Worm (Caenorhabditis elegans) whole organism, mixed stage, embryonic: ENCODE data around the gene Y38H6C.24.

Experiments
- ceh-43 ChIP-seq: fragments of 200-800 bp; sonication (Bioruptor generic); optimal IDR thresholded peaks from 2 replicates; lab custom pipeline; 2018; ENCODE audit warnings: mild to moderate bottlenecking, missing genetic modification characterization, moderate library complexity, missing compliant biosample characterization
- ces-1 ChIP-seq: fragments of 150-350 bp; optimal IDR thresholded peaks from 2 replicates; lab custom pipeline; 2014; ENCODE audit warnings: missing biosample characterization, missing genetic modification reagents, missing genetic modification characterization
- elt-3 ChIP-seq: fragments of 150-350 bp; optimal IDR thresholded peaks from 2 replicates; lab custom pipeline; 2014; ENCODE audit warnings: missing biosample characterization, missing genetic modification characterization
- lin-13 ChIP-seq: fragments of 150-350 bp; optimal IDR thresholded peaks from 2 replicates; lab custom pipeline; 2014; ENCODE audit warnings: missing biosample characterization, missing genetic modification characterization
- mep-1 ChIP-seq: fragments of 150-350 bp; optimal IDR thresholded peaks from 2 replicates; lab custom pipeline; 2017; ENCODE audit warnings: missing biosample characterization, missing genetic modification reagents, missing genetic modification characterization, inconsistent platforms
- pha-4 ChIP-seq: fragments of 150-350 bp; optimal IDR thresholded peaks from 2 replicates; lab custom pipeline; 2018; ENCODE audit warnings: missing biosample characterization, missing genetic modification reagents, missing genetic modification characterization
- snpc-4 ChIP-seq: fragments of 150-350 bp; optimal IDR thresholded peaks from 2 replicates; lab custom pipeline; 2014; ENCODE audit warnings: missing biosample characterization, missing genetic modification characterization
- sptf-1 ChIP-seq: sonication (generic microtip); optimal IDR thresholded peaks from 2 replicates; lab custom pipeline; 2017; ENCODE audit warnings: mild to moderate bottlenecking, missing genetic modification characterization, moderate library complexity, missing compliant biosample characterization
- unc-39 ChIP-seq: fragments of 150-350 bp; optimal IDR thresholded peaks from 2 replicates; lab custom pipeline; 2014; ENCODE audit warnings: missing biosample characterization, missing genetic modification characterization
- unc-62 ChIP-seq: fragments of 150-350 bp; optimal IDR thresholded peaks from 2 replicates; lab custom pipeline; 2014; ENCODE audit warnings: missing biosample characterization, missing genetic modification reagents, missing genetic modification characterization
- ztf-11 ChIP-seq: fragments of 150-350 bp; optimal IDR thresholded peaks from 2 replicates; lab custom pipeline; 2014; ENCODE audit warnings: missing biosample characterization, missing genetic modification characterization

DNA sequence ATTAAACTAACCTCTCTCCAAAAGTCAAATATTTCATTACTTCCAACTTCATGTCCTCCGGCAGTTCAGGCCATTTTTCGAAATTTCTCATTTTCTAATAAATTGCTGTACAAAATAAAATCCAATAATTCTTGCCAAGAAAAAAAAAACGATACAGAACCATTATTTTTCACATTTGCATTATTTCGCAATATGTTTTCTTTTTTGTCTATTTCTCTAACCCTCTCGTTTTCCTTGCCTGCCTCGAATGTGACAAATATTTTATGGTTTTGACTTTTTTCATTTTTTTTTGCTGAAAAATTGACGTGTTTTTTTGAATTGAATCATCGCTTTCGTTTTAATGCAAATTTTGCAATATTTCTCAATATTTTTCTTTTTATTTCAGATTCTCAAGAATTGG, 4.0 kb upstream of the Y38H6C.24 start, which contains the start of the genes Y38H6C.9 and fbxa-150:
- no peak for TF ChIP-seq lin-13 (tag; lab: Kevin White, UChicago)
- TF ChIP-seq sptf-1 (tag; lab: Kevin White, UChicago) = no peak
- TF ChIP-seq mep-1 = no peak
- no peak for TF ChIP-seq snpc-4
- TF ChIP-seq unc-39 = no peak
- no peak for TF ChIP-seq unc-62
- TF ChIP-seq pha-4 = no peak
- no peak for TF ChIP-seq elt-3
- TF ChIP-seq ztf-11 = no peak
- TF ChIP-seq ces-1 (GFP tag; lab: Kevin White, UChicago) = no peak
- TF ChIP-seq ceh-43 (GFP tag; lab: Kevin White, UChicago) = no peak
